Worm (Caenorhabditis elegans) whole organism, early embryonic: ENCODE measurements around the gene Y62H9A.16.

ENCODE experiments used
- flt-1 ChIP-seq: fragments of 200-800 bp; sonication (Bioruptor generic); IDR thresholded peaks from 2 replicates; pipeline ENCODE4 v1.3.6; 2022; ENCODE audit warnings: missing genetic modification characterization, missing compliant biosample characterization
- sea-1 ChIP-seq: fragments of 200-800 bp; sonication (Bioruptor generic); conservative IDR thresholded peaks from 2 replicates; pipeline ENCODE4 v1.3.6; 2022; ENCODE audit warnings: missing genetic modification characterization, missing compliant biosample characterization

DNA sequence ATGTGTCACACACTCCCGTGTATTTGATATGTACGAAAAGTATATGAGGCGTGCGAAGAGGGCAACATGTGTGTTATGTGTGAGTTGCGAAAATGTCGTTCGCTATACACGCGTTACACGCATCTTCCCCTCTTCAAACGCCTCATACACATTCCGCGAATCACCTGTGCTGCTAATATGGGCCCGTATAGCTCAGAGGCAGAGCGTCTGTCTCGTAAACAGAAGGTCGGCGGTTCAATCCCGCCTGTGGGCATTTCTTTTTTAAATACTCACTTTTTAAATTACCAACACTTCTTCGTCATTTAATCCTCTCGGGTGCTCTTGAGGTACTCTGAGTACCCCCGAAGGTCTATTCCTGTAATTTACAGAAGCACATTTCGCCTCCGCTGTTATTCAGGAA, 15.5 kb downstream of the Y62H9A.16 start:
- TF ChIP-seq sea-1 (GFP tag; lab: Robert Waterston, UW) (no peak), flt-1 (no peak)
